Worm (Caenorhabditis elegans) whole organism, young adult: Measurements from ENCODE around the gene R07B1.13.

Experiments used
- ama-1 ChIP-seq, 3 experiments: fragments of 150-350 bp in 1 of 3; sonication (generic microtip) in 2 of 3; optimal IDR thresholded peaks; 2 replicates each; lab custom pipeline; 2014 to 2018; ENCODE audit warnings: missing biosample characterization in 2 of 3, missing genetic modification characterization in 2 of 3, missing genetic modification reagents in 2 of 3
- ceh-58 ChIP-seq: fragments of 200-800 bp; sonication (Bioruptor generic); IDR thresholded peaks from 2 replicates; pipeline ENCODE4 v1.3.6; 2022; ENCODE audit warnings: missing genetic modification characterization, missing compliant biosample characterization
- egl-18 ChIP-seq: fragments of 200-800 bp; sonication (Bioruptor generic); IDR thresholded peaks from 2 replicates; pipeline ENCODE4 v1.3.6; 2022; ENCODE audit warnings: missing genetic modification reagents, missing genetic modification characterization, missing compliant biosample characterization
- ekl-4 ChIP-seq: fragments of 200-800 bp; sonication (Bioruptor generic); IDR thresholded peaks from 2 replicates; pipeline ENCODE4 v1.3.6; 2022; ENCODE audit warnings: missing genetic modification reagents, missing genetic modification characterization, missing compliant biosample characterization
- gei-17 ChIP-seq: fragments of 200-800 bp; sonication (Bioruptor generic); optimal IDR thresholded peaks from 2 replicates; lab custom pipeline; 2018; ENCODE audit warnings: mild to moderate bottlenecking, missing genetic modification characterization, missing compliant biosample characterization
- lsl-1 ChIP-seq: fragments of 200-800 bp; sonication (Bioruptor generic); optimal IDR thresholded peaks from 2 replicates; lab custom pipeline; 2018; ENCODE audit warnings: mild to moderate bottlenecking, missing genetic modification characterization, moderate library complexity, missing compliant biosample characterization
- mcd-1 ChIP-seq: fragments of 200-800 bp; sonication (Bioruptor generic); IDR thresholded peaks from 2 replicates; pipeline ENCODE4 v1.3.6; 2022; ENCODE audit warnings: missing genetic modification reagents, missing genetic modification characterization, missing compliant biosample characterization
- sea-2 ChIP-seq: fragments of 200-800 bp; sonication (Bioruptor generic); IDR thresholded peaks from 2 replicates; pipeline ENCODE4 v1.3.6; 2022; ENCODE audit warnings: missing genetic modification characterization, missing compliant biosample characterization
- somi-1 ChIP-seq: fragments of 200-800 bp; sonication (Bioruptor generic); optimal IDR thresholded peaks from 2 replicates; lab custom pipeline; 2018; ENCODE audit warnings: mild to moderate bottlenecking, missing genetic modification characterization, missing compliant biosample characterization
- unc-62 ChIP-seq: fragments of 150-350 bp; optimal IDR thresholded peaks from 2 replicates; lab custom pipeline; 2014; ENCODE audit warnings: missing biosample characterization, missing genetic modification reagents, missing genetic modification characterization
- ztf-25 ChIP-seq: fragments of 200-800 bp; sonication (Bioruptor generic); IDR thresholded peaks from 2 replicates; pipeline ENCODE4 v1.3.6; 2022; ENCODE audit warnings: missing genetic modification reagents, missing genetic modification characterization, missing compliant biosample characterization
- ztf-3 ChIP-seq: fragments of 200-800 bp; sonication (Bioruptor generic); optimal IDR thresholded peaks from 2 replicates; lab custom pipeline; 2018; ENCODE audit warnings: mild to moderate bottlenecking, missing genetic modification characterization, missing compliant biosample characterization

DNA sequence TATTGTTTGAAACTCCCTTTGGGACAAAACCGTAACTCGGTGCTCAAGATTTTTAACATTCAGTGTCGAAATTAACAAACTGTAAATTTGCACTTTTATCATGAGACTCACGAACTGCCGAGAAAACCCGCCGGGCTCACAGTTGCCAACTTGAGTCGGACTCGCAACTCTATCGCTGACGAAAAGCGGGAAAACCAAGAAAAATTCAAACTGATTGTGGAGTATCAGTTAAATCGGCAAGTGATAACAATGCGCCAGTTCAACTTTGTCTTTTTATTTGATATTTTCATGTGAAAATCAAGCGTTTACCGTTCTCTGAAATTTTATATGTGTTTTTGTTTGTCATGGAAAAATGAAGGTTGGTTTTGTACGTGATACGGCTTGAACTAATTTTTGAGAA, 12.9 kb downstream of the R07B1.13 start:
- no peak for TF ChIP-seq somi-1 (GFP tag; lab: Kevin White, UChicago)
- no peak for TF ChIP-seq gei-17
- TF ChIP-seq ztf-3 (GFP tag; lab: Kevin White, UChicago): no peak
- no peak for TF ChIP-seq lsl-1 (GFP tag; lab: Kevin White, UChicago)
- TF ChIP-seq unc-62: no peak
- TF ChIP-seq ama-1 (optimal IDR thresholded peaks at IDR 0.05; lab: Kevin White, UChicago): no peak
- TF ChIP-seq ama-1 (GFP tag; optimal IDR thresholded peaks at IDR 0.05; lab: Kevin White, UChicago): no peak
- TF ChIP-seq egl-18 (GFP tag; lab: Robert Waterston, UW): no peak
- TF ChIP-seq mcd-1 (GFP tag; lab: Robert Waterston, UW): no peak
- TF ChIP-seq sea-2: no peak
- no peak for TF ChIP-seq ekl-4 (GFP tag; lab: Robert Waterston, UW)
- TF ChIP-seq ztf-25 (GFP tag; lab: Robert Waterston, UW): no peak
- no peak for TF ChIP-seq ceh-58 (GFP tag; lab: Robert Waterston, UW)
